Fruit fly (Drosophila melanogaster) whole organism, embryonic: ENCODE measurements around the gene a10.

Source experiments
- Abd-B ChIP-seq: fragments of 200-800 bp; sonication (Bioruptor generic); optimal IDR thresholded peaks from 2 replicates; lab custom pipeline; 2018; ENCODE audit warnings: missing biosample characterization, mild to moderate bottlenecking, missing genetic modification characterization, moderate library complexity
- Atf-2 ChIP-seq: fragments of 200-800 bp; sonication (Bioruptor generic); optimal IDR thresholded peaks from 2 replicates; lab custom pipeline; 2016; ENCODE audit warnings: missing biosample characterization, missing genetic modification characterization
- CG10462 ChIP-seq: fragments of 200-800 bp; sonication (Bioruptor generic); optimal IDR thresholded peaks from 2 replicates; lab custom pipeline; 2016; ENCODE audit warnings: missing biosample characterization, missing genetic modification characterization
- CG10654 ChIP-seq: fragments of 200-800 bp; sonication (Bioruptor generic); optimal IDR thresholded peaks from 2 replicates; lab custom pipeline; 2016; ENCODE audit warnings: missing biosample characterization, missing genetic modification characterization
- CG12659 ChIP-seq: fragments of 200-800 bp; sonication (Bioruptor generic); optimal IDR thresholded peaks from 3 replicates; lab custom pipeline; 2017; ENCODE audit warnings: mild to moderate bottlenecking, missing biosample characterization, missing genetic modification reagents, missing genetic modification characterization
- CG14050 ChIP-seq: fragments of 200-800 bp; sonication (Bioruptor generic); IDR thresholded peaks from 3 replicates; pipeline ENCODE4 v1.3.6; 2022; ENCODE audit warnings: missing biosample characterization, missing genetic modification characterization
- CG14441 ChIP-seq: fragments of 200-800 bp; sonication (Bioruptor generic); IDR thresholded peaks from 2 replicates; pipeline ENCODE4 v1.3.6; 2022; ENCODE audit warnings: missing biosample characterization, missing genetic modification characterization
- CG1529 ChIP-seq: fragments of 200-800 bp; sonication (Bioruptor generic); optimal IDR thresholded peaks from 3 replicates; lab custom pipeline; 2018; ENCODE audit warnings: missing biosample characterization, missing genetic modification characterization
- CG15479 ChIP-seq: fragments of 200-800 bp; sonication (Bioruptor generic); optimal IDR thresholded peaks from 3 replicates; lab custom pipeline; 2019; ENCODE audit warnings: missing biosample characterization, mild to moderate bottlenecking, missing genetic modification characterization, moderate library complexity
- CG16815 ChIP-seq: fragments of 200-800 bp; sonication (Bioruptor generic); optimal IDR thresholded peaks from 3 replicates; lab custom pipeline; 2017; ENCODE audit warnings: missing biosample characterization, mild to moderate bottlenecking, missing genetic modification characterization
- CG32772 ChIP-seq: fragments of 200-800 bp; sonication (Bioruptor generic); IDR thresholded peaks from 2 replicates; pipeline ENCODE4 v1.3.6; 2022; ENCODE audit warnings: missing biosample characterization, missing genetic modification characterization
- CG6272 ChIP-seq: fragments of 200-800 bp; sonication (Bioruptor generic); IDR thresholded peaks from 2 replicates; pipeline ENCODE4 v1.3.6; 2022; ENCODE audit warnings: missing biosample characterization, missing genetic modification characterization
- CG7271 ChIP-seq: fragments of 200-800 bp; sonication (Bioruptor generic); optimal IDR thresholded peaks from 2 replicates; lab custom pipeline; 2018; ENCODE audit warnings: missing biosample characterization, mild to moderate bottlenecking, missing genetic modification characterization, moderate library complexity
- CG9797 ChIP-seq: fragments of 200-800 bp; sonication (Bioruptor generic); optimal IDR thresholded peaks from 3 replicates; lab custom pipeline; 2018; ENCODE audit warnings: missing biosample characterization, mild to moderate bottlenecking, missing genetic modification characterization
- Camta ChIP-seq: fragments of 200-800 bp; sonication (Bioruptor generic); optimal IDR thresholded peaks from 2 replicates; lab custom pipeline; 2016; ENCODE audit warnings: missing biosample characterization, missing genetic modification characterization
- E2f1 ChIP-seq: fragments of 200-800 bp; sonication (Bioruptor generic); IDR thresholded peaks from 2 replicates; pipeline ENCODE4 v1.3.6; 2022; ENCODE audit warnings: missing biosample characterization, missing genetic modification characterization
- Ets65A ChIP-seq: fragments of 200-800 bp; sonication (Bioruptor generic); peaks from one replicate; lab custom pipeline; 2016; ENCODE audit warnings: missing biosample characterization, missing genetic modification characterization
- Fer3 ChIP-seq: fragments of 200-800 bp; sonication (Bioruptor generic); optimal IDR thresholded peaks from 2 replicates; lab custom pipeline; 2018; ENCODE audit warnings: missing biosample characterization, mild to moderate bottlenecking, missing genetic modification characterization, moderate library complexity
- GATAe ChIP-seq: fragments of 200-800 bp; sonication (Bioruptor generic); conservative IDR thresholded peaks from 2 replicates; pipeline ENCODE4 v1.3.6; 2022; ENCODE audit warnings: missing biosample characterization, missing genetic modification characterization
- HLH4C ChIP-seq: fragments of 200-800 bp; sonication (Bioruptor generic); IDR thresholded peaks from 3 replicates; pipeline ENCODE4 v1.3.6; 2022; ENCODE audit warnings: missing biosample characterization, missing genetic modification characterization; ENCODE audit not compliant: partially characterized antibody
- HmgD ChIP-seq: fragments of 200-800 bp; sonication (Bioruptor generic); optimal IDR thresholded peaks from 3 replicates; lab custom pipeline; 2016; ENCODE audit warnings: missing biosample characterization, missing genetic modification characterization
- Hr3 ChIP-seq: fragments of 200-800 bp; sonication (Bioruptor generic); optimal IDR thresholded peaks from 3 replicates; lab custom pipeline; 2016; ENCODE audit warnings: missing biosample characterization, missing genetic modification characterization
- Kr ChIP-seq: fragments of 200-800 bp; sonication (Bioruptor generic); optimal IDR thresholded peaks from 2 replicates; lab custom pipeline; 2017; ENCODE audit warnings: missing biosample characterization, mild to moderate bottlenecking, missing genetic modification characterization
- Lim3 ChIP-seq: fragments of 200-800 bp; sonication (Bioruptor generic); IDR thresholded peaks from 2 replicates; pipeline ENCODE4 v1.3.6; 2022; ENCODE audit warnings: missing biosample characterization, missing genetic modification characterization
- Med ChIP-seq: fragments of 200-800 bp; sonication (Bioruptor generic); peaks from one replicate; lab custom pipeline; 2016; ENCODE audit warnings: missing biosample characterization, missing genetic modification characterization, mild to moderate bottlenecking, inconsistent platforms, moderate library complexity
- Myb ChIP-seq: fragments of 200-800 bp; sonication (Bioruptor generic); optimal IDR thresholded peaks from 2 replicates; lab custom pipeline; 2016; ENCODE audit warnings: missing biosample characterization, missing genetic modification characterization
- Nf-YC ChIP-seq: fragments of 200-800 bp; optimal IDR thresholded peaks from 3 replicates; lab custom pipeline; 2019; ENCODE audit warnings: missing biosample characterization, mild to moderate bottlenecking, missing genetic modification characterization, moderate library complexity
- Rfx ChIP-seq: fragments of 200-800 bp; sonication (Bioruptor generic); IDR thresholded peaks from 2 replicates; pipeline ENCODE4 v1.3.6; 2022; ENCODE audit warnings: missing biosample characterization, missing genetic modification characterization
- Scr ChIP-seq: fragments of 200-800 bp; sonication (Bioruptor generic); IDR thresholded peaks from 2 replicates; pipeline ENCODE4 v1.3.6; 2022; ENCODE audit warnings: missing biosample characterization, missing genetic modification characterization; ENCODE audit not compliant: partially characterized antibody
- Sin3A ChIP-seq: fragments of >200 bp; optimal IDR thresholded peaks from 2 replicates; lab custom pipeline; 2018
- Vsx1 ChIP-seq: fragments of 200-800 bp; sonication (Bioruptor generic); optimal IDR thresholded peaks from 2 replicates; lab custom pipeline; 2017; ENCODE audit warnings: missing biosample characterization, mild to moderate bottlenecking, missing genetic modification characterization, missing genetic modification reagents
- Xrp1 ChIP-seq: fragments of 200-800 bp; sonication (Bioruptor generic); IDR thresholded peaks from 2 replicates; pipeline ENCODE4 v1.3.6; 2022; ENCODE audit warnings: missing biosample characterization, missing genetic modification characterization
- abd-A ChIP-seq: fragments of 200-800 bp; sonication (Bioruptor generic); optimal IDR thresholded peaks from 3 replicates; lab custom pipeline; 2019; ENCODE audit warnings: missing biosample characterization, mild to moderate bottlenecking, missing genetic modification characterization, moderate library complexity
- al ChIP-seq: fragments of 200-800 bp; sonication (Bioruptor generic); IDR thresholded peaks from 2 replicates; pipeline ENCODE4 v1.3.6; 2022; ENCODE audit warnings: missing biosample characterization, missing genetic modification characterization
- ato ChIP-seq: fragments of 200-800 bp; sonication (Bioruptor generic); IDR thresholded peaks from 2 replicates; pipeline ENCODE4 v1.3.6; 2022; ENCODE audit warnings: missing biosample characterization, missing genetic modification characterization; ENCODE audit not compliant: partially characterized antibody
- az2 ChIP-seq: fragments of 200-800 bp; sonication (Bioruptor generic); optimal IDR thresholded peaks from 3 replicates; lab custom pipeline; 2016; ENCODE audit warnings: missing biosample characterization, missing genetic modification characterization
- bowl ChIP-seq: fragments of 200-800 bp; sonication (Bioruptor generic); IDR thresholded peaks from 2 replicates; pipeline ENCODE4 v1.3.6; 2022; ENCODE audit warnings: missing biosample characterization, missing genetic modification characterization
- crol ChIP-seq: fragments of 200-800 bp; sonication (Bioruptor generic); IDR thresholded peaks from 2 replicates; pipeline ENCODE4 v1.3.6; 2022; ENCODE audit warnings: missing biosample characterization, missing genetic modification characterization
- disco-r ChIP-seq: fragments of 200-800 bp; sonication (Bioruptor generic); optimal IDR thresholded peaks from 2 replicates; lab custom pipeline; 2016; ENCODE audit warnings: missing biosample characterization, missing genetic modification characterization
- dmrt99B ChIP-seq: fragments of 200-800 bp; sonication (Bioruptor generic); optimal IDR thresholded peaks from 2 replicates; lab custom pipeline; 2018; ENCODE audit warnings: missing biosample characterization, mild to moderate bottlenecking, missing genetic modification characterization, moderate library complexity
- dpn ChIP-seq, 2 experiments: fragments of 200-800 bp; sonication (Bioruptor generic); optimal IDR thresholded peaks; 3 replicates each; lab custom pipeline; 2016; ENCODE audit warnings: missing biosample characterization in 2 of 2, missing genetic modification characterization in 2 of 2
- exex ChIP-seq: fragments of 200-800 bp; sonication (Bioruptor generic); optimal IDR thresholded peaks from 4 replicates; lab custom pipeline; 2018; ENCODE audit warnings: missing biosample characterization, mild to moderate bottlenecking, missing genetic modification characterization, moderate library complexity
- eyg ChIP-seq: fragments of 200-800 bp; sonication (Bioruptor generic); optimal IDR thresholded peaks from 3 replicates; lab custom pipeline; 2016; ENCODE audit warnings: missing biosample characterization, missing genetic modification characterization
- grau ChIP-seq: fragments of 200-800 bp; optimal IDR thresholded peaks from 3 replicates; lab custom pipeline; 2019; ENCODE audit warnings: missing biosample characterization, mild to moderate bottlenecking, missing genetic modification characterization, moderate library complexity
- lmd ChIP-seq: fragments of 200-800 bp; sonication (Bioruptor generic); IDR thresholded peaks from 2 replicates; pipeline ENCODE4 v1.3.6; 2022; ENCODE audit warnings: missing biosample characterization, missing genetic modification characterization
- pb ChIP-seq: fragments of 200-800 bp; sonication (Bioruptor generic); optimal IDR thresholded peaks from 3 replicates; lab custom pipeline; 2016; ENCODE audit warnings: missing biosample characterization, missing genetic modification characterization
- pfk ChIP-seq: fragments of 200-800 bp; sonication (Bioruptor generic); optimal IDR thresholded peaks from 2 replicates; lab custom pipeline; 2018; ENCODE audit warnings: missing biosample characterization, mild to moderate bottlenecking, missing genetic modification characterization, moderate library complexity
- pros ChIP-seq: fragments of 200-800 bp; sonication (Bioruptor generic); optimal IDR thresholded peaks from 3 replicates; lab custom pipeline; 2019; ENCODE audit warnings: missing biosample characterization, mild to moderate bottlenecking, missing genetic modification characterization, moderate library complexity
- schlank ChIP-seq: fragments of 200-800 bp; sonication (Bioruptor generic); optimal IDR thresholded peaks from 2 replicates; lab custom pipeline; 2018; ENCODE audit warnings: missing biosample characterization, mild to moderate bottlenecking, missing genetic modification characterization
- sim ChIP-seq: fragments of 200-800 bp; sonication (Bioruptor generic); IDR thresholded peaks from 2 replicates; pipeline ENCODE4 v1.3.6; 2022; ENCODE audit warnings: missing biosample characterization, missing genetic modification characterization
- so ChIP-seq: fragments of 200-800 bp; sonication (Bioruptor generic); IDR thresholded peaks from 3 replicates; pipeline ENCODE4 v1.3.6; 2022; ENCODE audit warnings: missing biosample characterization, missing genetic modification characterization
- ssp ChIP-seq: fragments of 200-800 bp; sonication (Bioruptor generic); IDR thresholded peaks from 2 replicates; pipeline ENCODE4 v1.3.6; 2022; ENCODE audit warnings: missing biosample characterization, missing genetic modification characterization
- zfh1 ChIP-seq: fragments of 200-800 bp; sonication (Bioruptor generic); IDR thresholded peaks from 3 replicates; pipeline ENCODE4 v1.3.6; 2022; ENCODE audit warnings: missing biosample characterization, missing genetic modification characterization

Gene a10

dm6 chr3L:16989169-16989568, 34.4 kb downstream of the a10 start (continued):
- TF ChIP-seq dpn (GFP tag; optimal IDR thresholded peaks at IDR 0.05; lab: Kevin White, UChicago): no peak
- no peak for TF ChIP-seq CG15479
- TF ChIP-seq Scr: no peak
- no peak for TF ChIP-seq ssp (GFP tag; lab: Robert Waterston, UW)
- TF ChIP-seq CG32772 (GFP tag; lab: Robert Waterston, UW): no peak
- peak; percentile 19 for TF ChIP-seq Abd-B
- no peak for TF ChIP-seq az2 (GFP tag; lab: Kevin White, UChicago)
- TF ChIP-seq Hr3 (GFP tag; lab: Kevin White, UChicago): no peak
- no peak for TF ChIP-seq CG1529 (GFP tag; lab: Kevin White, UChicago)
- TF ChIP-seq CG10654: no peak
- TF ChIP-seq CG16815 (GFP tag; lab: Kevin White, UChicago): no peak
- TF ChIP-seq Ets65A: no peak
- TF ChIP-seq Kr (GFP tag; lab: Kevin White, UChicago): no peak
- no peak for TF ChIP-seq Vsx1 (GFP tag; lab: Kevin White, UChicago)
- TF ChIP-seq Lim3 (GFP tag; lab: Robert Waterston, UW): no peak
- TF ChIP-seq CG14441 (GFP tag; lab: Robert Waterston, UW): no peak
- TF ChIP-seq pb: no peak
- no peak for TF ChIP-seq abd-A (tag; lab: Kevin White, UChicago)
- TF ChIP-seq dmrt99B (tag; lab: Kevin White, UChicago): peak; percentile 62
- TF ChIP-seq Camta: no peak
- no peak for TF ChIP-seq Sin3A
- no peak for TF ChIP-seq bowl
- TF ChIP-seq sim (GFP tag; lab: Robert Waterston, UW): no peak
- TF ChIP-seq HmgD (GFP tag; lab: Kevin White, UChicago): no peak
- peak; percentile 3 for TF ChIP-seq Fer3 (tag; lab: Kevin White, UChicago)
- TF ChIP-seq disco-r (GFP tag; lab: Kevin White, UChicago): no peak
- TF ChIP-seq HLH4C (GFP tag; lab: Robert Waterston, UW): no peak
- TF ChIP-seq al (GFP tag; lab: Robert Waterston, UW): no peak
- peak; percentile 51; the same call in 1 of the 2 replicates for TF ChIP-seq Xrp1 (GFP tag; lab: Robert Waterston, UW)
- TF ChIP-seq CG10462 (GFP tag; lab: Kevin White, UChicago): no peak
- TF ChIP-seq Atf-2 (GFP tag; lab: Kevin White, UChicago): no peak
- TF ChIP-seq CG14050 (GFP tag; lab: Robert Waterston, UW): no peak
- TF ChIP-seq Nf-YC (tag; lab: Kevin White, UChicago): no peak
- peak; percentile 18; the same call in 1 of the 2 replicates for TF ChIP-seq E2f1 (GFP tag; lab: Robert Waterston, UW)
- no peak for TF ChIP-seq schlank (tag; lab: Kevin White, UChicago)
- TF ChIP-seq grau: peak; percentile 66
- TF ChIP-seq lmd (GFP tag; lab: Robert Waterston, UW): peak; percentile 30; the same call in 1 of the 2 replicates
- TF ChIP-seq CG7271 (tag; lab: Kevin White, UChicago): no peak
- TF ChIP-seq CG6272 (GFP tag; lab: Robert Waterston, UW): peak; percentile 10; the same call in 1 of the 2 replicates
- no peak for TF ChIP-seq eyg (GFP tag; lab: Kevin White, UChicago)
- no peak for TF ChIP-seq pros
- no peak for TF ChIP-seq ato (GFP tag; lab: Robert Waterston, UW)
- TF ChIP-seq Rfx (GFP tag; lab: Robert Waterston, UW): peak; percentile 40
- no peak for TF ChIP-seq Myb
- no peak for TF ChIP-seq crol (GFP tag; lab: Robert Waterston, UW)
- 0 out of 3 replicates have a peak, but pooled peaks have one; percentile 31 for TF ChIP-seq so
- no peak for TF ChIP-seq CG9797 (GFP tag; lab: Kevin White, UChicago)
- TF ChIP-seq Med: peak; percentile 43
- TF ChIP-seq pfk (GFP tag; lab: Kevin White, UChicago): no peak
- no peak for TF ChIP-seq exex (tag; lab: Kevin White, UChicago)
- TF ChIP-seq CG12659 (GFP tag; lab: Kevin White, UChicago): peak; percentile 39
- TF ChIP-seq zfh1: no peak
- no peak for TF ChIP-seq GATAe (GFP tag; lab: Robert Waterston, UW)
